Worm (Caenorhabditis elegans) whole organism, L1 larva: ENCODE measurements around the gene kvs-2.

Source experiments
- C04F5.9 ChIP-seq: sonication (generic microtip); optimal IDR thresholded peaks from 2 replicates; lab custom pipeline; 2016; ENCODE audit warnings: missing genetic modification characterization, missing compliant biosample characterization
- C16A3.4 ChIP-seq: fragments of 150-350 bp; optimal IDR thresholded peaks from 2 replicates; lab custom pipeline; 2014; ENCODE audit warnings: missing biosample characterization, missing genetic modification characterization
- F16B12.6 ChIP-seq: fragments of 150-350 bp; optimal IDR thresholded peaks from 2 replicates; lab custom pipeline; 2014; ENCODE audit warnings: missing biosample characterization, missing genetic modification characterization
- ama-1 ChIP-seq: fragments of 150-350 bp; optimal IDR thresholded peaks from 2 replicates; lab custom pipeline; 2014
- blmp-1 ChIP-seq: fragments of 150-350 bp; optimal IDR thresholded peaks from 2 replicates; lab custom pipeline; 2014; ENCODE audit warnings: missing biosample characterization, missing genetic modification characterization
- ceh-8 ChIP-seq: fragments of 200-800 bp; sonication (Bioruptor generic); optimal IDR thresholded peaks from 2 replicates; lab custom pipeline; 2018; ENCODE audit warnings: mild to moderate bottlenecking, missing genetic modification characterization, moderate library complexity, missing compliant biosample characterization
- ces-1 ChIP-seq: fragments of 150-350 bp; optimal IDR thresholded peaks from 2 replicates; lab custom pipeline; 2014; ENCODE audit warnings: missing biosample characterization, missing genetic modification reagents, missing genetic modification characterization
- dpl-1 ChIP-seq, 3 experiments: fragments of 150-350 bp in 2 of 3; sonication (generic microtip) in 1 of 3; optimal IDR thresholded peaks; 2 replicates each; lab custom pipeline; 2014 to 2017; ENCODE audit warnings: missing biosample characterization in 3 of 3, missing genetic modification characterization in 3 of 3, missing genetic modification reagents in 3 of 3
- efl-1 ChIP-seq, 4 experiments: fragments of 150-350 bp; optimal IDR thresholded peaks in 3 of 4; peaks in 1 of 4; 1 replicate in 1 of 4; 2 replicates in 3 of 4; lab custom pipeline; 2014; ENCODE audit warnings: missing biosample characterization in 2 of 4, missing genetic modification characterization in 2 of 4, missing genetic modification reagents in 2 of 4
- elt-3 ChIP-seq, 6 experiments: fragments of 150-350 bp in 1 of 6; sonication (generic microtip); optimal IDR thresholded peaks; 2 replicates each; lab custom pipeline; 2017 to 2018; ENCODE audit warnings: missing biosample characterization in 6 of 6, missing genetic modification characterization in 6 of 6, inconsistent platforms in 1 of 6
- fos-1 ChIP-seq: fragments of 150-350 bp; optimal IDR thresholded peaks from 2 replicates; lab custom pipeline; 2014; ENCODE audit warnings: missing biosample characterization, missing genetic modification characterization
- hlh-4 ChIP-seq: sonication (generic microtip); optimal IDR thresholded peaks from 2 replicates; lab custom pipeline; 2016; ENCODE audit warnings: mild to moderate bottlenecking, missing genetic modification characterization, missing compliant biosample characterization
- irx-1 ChIP-seq: sonication (generic microtip); optimal IDR thresholded peaks from 2 replicates; lab custom pipeline; 2016; ENCODE audit warnings: missing genetic modification characterization, missing compliant biosample characterization
- isw-1 ChIP-seq: fragments of 200-800 bp; sonication (Bioruptor generic); IDR thresholded peaks from 2 replicates; pipeline ENCODE4 v1.3.6; 2022; ENCODE audit warnings: missing genetic modification characterization, missing compliant biosample characterization
- lin-35 ChIP-seq, 2 experiments: fragments of 150-350 bp; optimal IDR thresholded peaks; 2 replicates each; lab custom pipeline; 2014; ENCODE audit warnings: missing biosample characterization in 2 of 2, missing genetic modification characterization in 2 of 2, missing genetic modification reagents in 2 of 2
- lsy-2 ChIP-seq, 2 experiments: fragments of 150-350 bp; optimal IDR thresholded peaks; 2 replicates each; lab custom pipeline; 2014; ENCODE audit warnings: missing biosample characterization in 2 of 2, missing genetic modification characterization in 2 of 2
- mef-2 ChIP-seq: fragments of 150-350 bp; optimal IDR thresholded peaks from 2 replicates; lab custom pipeline; 2014; ENCODE audit warnings: missing biosample characterization, missing genetic modification characterization
- mep-1 ChIP-seq: fragments of 150-350 bp; optimal IDR thresholded peaks from 2 replicates; lab custom pipeline; 2014; ENCODE audit warnings: missing biosample characterization, missing genetic modification characterization
- nhr-11 ChIP-seq: fragments of 150-350 bp; optimal IDR thresholded peaks from 2 replicates; lab custom pipeline; 2014; ENCODE audit warnings: missing biosample characterization, missing genetic modification characterization
- nhr-19 ChIP-seq: fragments of 200-800 bp; sonication (Bioruptor generic); conservative IDR thresholded peaks from 2 replicates; pipeline ENCODE4 v1.3.6; 2022; ENCODE audit warnings: missing genetic modification characterization, missing compliant biosample characterization
- nhr-20 ChIP-seq: sonication (generic microtip); optimal IDR thresholded peaks from 2 replicates; lab custom pipeline; 2016; ENCODE audit warnings: mild to moderate bottlenecking, missing genetic modification characterization, missing compliant biosample characterization
- nhr-47 ChIP-seq: sonication (generic microtip); optimal IDR thresholded peaks from 2 replicates; lab custom pipeline; 2016; ENCODE audit warnings: mild to moderate bottlenecking, missing genetic modification characterization, moderate library complexity, missing compliant biosample characterization
- nhr-71 ChIP-seq: sonication (generic microtip); optimal IDR thresholded peaks from 2 replicates; lab custom pipeline; 2016; ENCODE audit warnings: mild to moderate bottlenecking, missing genetic modification characterization, moderate library complexity, missing compliant biosample characterization
- nhr-76 ChIP-seq: sonication (generic microtip); optimal IDR thresholded peaks from 2 replicates; lab custom pipeline; 2017; ENCODE audit warnings: missing biosample characterization, missing genetic modification characterization
- nhr-77 ChIP-seq: fragments of 150-350 bp; optimal IDR thresholded peaks from 2 replicates; lab custom pipeline; 2014; ENCODE audit warnings: missing biosample characterization, missing genetic modification characterization
- nhr-90 ChIP-seq: sonication (generic microtip); optimal IDR thresholded peaks from 2 replicates; lab custom pipeline; 2016; ENCODE audit warnings: mild to moderate bottlenecking, missing genetic modification characterization, missing compliant biosample characterization; ENCODE audit not compliant: poor library complexity
- pax-3 ChIP-seq: fragments of 200-800 bp; sonication (Bioruptor generic); optimal IDR thresholded peaks from 2 replicates; lab custom pipeline; 2018; ENCODE audit warnings: mild to moderate bottlenecking, missing genetic modification characterization, moderate library complexity, missing compliant biosample characterization
- skn-1 ChIP-seq: fragments of 150-350 bp; optimal IDR thresholded peaks from 2 replicates; lab custom pipeline; 2014; ENCODE audit warnings: missing biosample characterization, missing genetic modification characterization
- snpc-4 ChIP-seq: fragments of 150-350 bp; optimal IDR thresholded peaks from 2 replicates; lab custom pipeline; 2014; ENCODE audit warnings: missing biosample characterization, missing genetic modification characterization
- snu-23 ChIP-seq: sonication (generic microtip); optimal IDR thresholded peaks from 2 replicates; lab custom pipeline; 2016; ENCODE audit warnings: missing genetic modification characterization, missing compliant biosample characterization
- sup-37 ChIP-seq: fragments of 200-800 bp; sonication (Bioruptor generic); optimal IDR thresholded peaks from 2 replicates; lab custom pipeline; 2018; ENCODE audit warnings: mild to moderate bottlenecking, missing genetic modification characterization, missing compliant biosample characterization
- swsn-7 ChIP-seq: sonication (generic microtip); optimal IDR thresholded peaks from 2 replicates; lab custom pipeline; 2016; ENCODE audit warnings: missing genetic modification characterization, missing compliant biosample characterization
- tbx-2 ChIP-seq: sonication (generic microtip); optimal IDR thresholded peaks from 2 replicates; lab custom pipeline; 2016; ENCODE audit warnings: missing genetic modification characterization, missing compliant biosample characterization
- unc-130 ChIP-seq: fragments of 150-350 bp; optimal IDR thresholded peaks from 2 replicates; lab custom pipeline; 2017; ENCODE audit warnings: missing biosample characterization, missing genetic modification characterization, inconsistent platforms
- unc-30 ChIP-seq: sonication (generic microtip); optimal IDR thresholded peaks from 2 replicates; lab custom pipeline; 2017; ENCODE audit warnings: missing biosample characterization, missing genetic modification characterization
- unc-98 ChIP-seq: fragments of 200-800 bp; sonication (Bioruptor generic); IDR thresholded peaks from 2 replicates; pipeline ENCODE4 v1.3.6; 2022; ENCODE audit warnings: missing genetic modification characterization, missing compliant biosample characterization
- zag-1 ChIP-seq: fragments of 150-350 bp; optimal IDR thresholded peaks from 2 replicates; lab custom pipeline; 2014; ENCODE audit warnings: missing biosample characterization, missing genetic modification characterization
- ztf-11 ChIP-seq, 2 experiments: sonication (generic microtip); optimal IDR thresholded peaks; 2 replicates each; lab custom pipeline; 2016 to 2017; ENCODE audit warnings: missing genetic modification characterization in 2 of 2, missing biosample characterization in 1 of 2, missing compliant biosample characterization in 1 of 2
- ztf-4 ChIP-seq: fragments of 150-350 bp; optimal IDR thresholded peaks from 2 replicates; lab custom pipeline; 2014; ENCODE audit warnings: missing biosample characterization, missing genetic modification characterization

The kvs-2 gene

DNA sequence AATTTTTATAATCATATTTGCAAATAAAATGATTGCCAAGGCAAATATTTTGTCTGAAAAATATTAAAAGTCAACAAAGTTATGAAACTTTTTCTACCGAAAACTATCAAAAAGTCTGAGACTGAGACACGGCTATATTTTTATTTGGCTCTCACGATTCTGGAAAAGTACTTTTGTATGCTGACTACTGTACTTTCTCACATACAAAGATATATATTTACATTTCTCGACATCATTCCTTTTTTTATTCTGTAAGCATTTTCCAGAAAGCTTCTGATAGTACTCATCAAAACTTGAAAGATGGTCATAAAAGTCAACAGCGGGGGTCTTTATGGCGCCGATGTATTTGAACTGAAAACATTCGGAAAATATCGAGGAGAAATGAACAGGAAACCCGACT, 12.3 kb downstream of the kvs-2 start, which contains the start of gene aqp-6:
Gene aqp-6, plus strand, starts transcription at position 301 of the 400 bp plus-strand sequence.
- TF ChIP-seq skn-1 (tag; lab: Kevin White, UChicago), result no peak
- TF ChIP-seq sup-37 (GFP tag; lab: Kevin White, UChicago), result no peak
- TF ChIP-seq lsy-2 (tag; optimal IDR thresholded peaks at IDR 0.05; lab: Kevin White, UChicago), result no peak
- TF ChIP-seq nhr-77, result no peak
- TF ChIP-seq swsn-7 (tag; lab: Kevin White, UChicago), result no peak
- TF ChIP-seq, all 84 proteins: peak for 0

DNA sequence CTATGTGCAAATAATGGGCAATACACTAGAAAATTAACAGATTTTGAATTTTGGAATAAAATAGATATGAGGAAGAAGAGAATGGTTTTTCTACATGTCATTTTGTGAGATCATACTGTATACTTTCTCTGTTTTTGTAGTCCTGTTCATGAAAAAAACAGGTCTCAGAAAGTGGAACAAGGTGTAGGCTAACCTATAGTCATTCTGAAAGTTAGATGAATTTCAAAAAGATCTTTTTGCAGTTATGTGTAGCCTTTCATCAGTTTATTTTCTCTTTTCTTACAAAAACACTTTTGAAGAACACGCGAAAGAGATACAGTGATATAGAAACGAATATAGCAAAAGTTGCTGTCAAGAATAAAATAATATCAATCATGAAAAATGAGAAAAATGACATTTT, 18.3 kb downstream of the kvs-2 start, which contains the start of gene ugt-35:
Gene ugt-35, minus strand, starts transcription at position 101 of the 400 bp plus-strand sequence.
- TF ChIP-seq hlh-4, result no peak
- TF ChIP-seq unc-30 (tag; lab: Kevin White, UChicago), result no peak
- TF ChIP-seq lin-35 (GFP tag; optimal IDR thresholded peaks at IDR 0.05; lab: Kevin White, UChicago), result no peak
- no peak for TF ChIP-seq unc-98 (GFP tag; lab: Robert Waterston, UW)
- TF ChIP-seq, all 84 proteins: peak for 0

DNA sequence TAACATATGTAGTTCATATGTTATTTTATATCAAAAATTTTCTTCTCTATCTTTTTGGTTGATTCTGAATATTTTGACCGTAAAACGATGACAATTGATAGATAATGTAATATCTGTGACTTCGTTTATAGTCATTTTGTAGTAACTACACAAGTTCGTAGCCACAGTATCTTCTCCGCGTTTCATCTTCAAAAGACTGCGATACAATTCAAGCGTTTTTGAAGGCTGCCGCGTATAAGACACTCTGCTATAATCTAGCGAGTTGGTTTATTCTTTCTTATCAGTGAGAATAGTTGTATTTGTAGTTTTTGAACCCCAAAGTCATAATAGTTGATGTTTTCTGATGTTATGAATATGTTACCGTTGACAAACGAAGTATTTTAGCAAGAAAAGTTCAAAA, 21.1 kb downstream of the kvs-2 start, which contains the start of gene ugt-34:
Gene ugt-34, minus strand, starts transcription at position 21 of the 400 bp plus-strand sequence.
- TF ChIP-seq nhr-20 (peak; percentile 43), nhr-47 (tag; lab: Kevin White, UChicago) (no peak)

DNA sequence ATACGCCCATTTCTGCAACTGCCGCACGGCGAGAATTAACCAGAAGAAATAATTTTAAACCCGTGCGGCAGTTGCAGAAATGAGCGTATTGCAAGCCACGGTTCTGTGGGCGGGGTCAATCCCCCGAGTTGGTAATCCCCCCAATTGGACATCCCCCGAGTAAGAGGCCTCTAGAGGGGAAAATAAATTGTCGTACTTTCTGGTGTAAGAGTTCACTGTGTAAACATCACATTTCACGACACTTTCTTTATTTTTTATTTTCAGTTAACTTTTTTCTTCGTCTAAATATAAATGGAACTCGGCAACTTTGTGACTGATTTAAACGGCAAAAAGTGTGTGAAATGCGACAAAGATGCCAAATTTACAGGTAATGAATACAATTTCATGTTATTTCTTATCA, 22.1 kb downstream of the kvs-2 start, which contains the start of gene tut-2:
Gene tut-2, plus strand, starts transcription at position 277 of the 400 bp plus-strand sequence.
- TF ChIP-seq sup-37 (GFP tag; lab: Kevin White, UChicago), result no peak
- TF ChIP-seq nhr-19 (GFP tag; lab: Robert Waterston, UW), result 0 out of 2 replicates have a peak, but pooled peaks have one; percentile 4
- TF ChIP-seq unc-130, result no peak
- TF ChIP-seq unc-30 (tag; lab: Kevin White, UChicago), result no peak
- no peak for TF ChIP-seq ces-1 (GFP tag; lab: Kevin White, UChicago)
- peak; percentile 76 for TF ChIP-seq F16B12.6
- no peak for TF ChIP-seq mep-1 (tag; lab: Kevin White, UChicago)
- peak in 1 of 2 experiments; percentile 35 for TF ChIP-seq efl-1 (optimal IDR thresholded peaks at IDR 0.05; lab: Kevin White, UChicago)
- peak; percentile 26 to 94 for TF ChIP-seq efl-1 (GFP tag; optimal IDR thresholded peaks at IDR 0.05 in 1 of 2; lab: Kevin White, UChicago)
- TF ChIP-seq nhr-71 (tag; lab: Kevin White, UChicago), result no peak
- no peak for TF ChIP-seq snpc-4
- no peak for TF ChIP-seq ama-1 (lab: Kevin White, UChicago)
- no peak for TF ChIP-seq irx-1 (tag; lab: Kevin White, UChicago)
- TF ChIP-seq dpl-1 (GFP tag; optimal IDR thresholded peaks at IDR 0.05; lab: Kevin White, UChicago), result peak in 1 of 3 experiments; percentile 19
- no peak for TF ChIP-seq tbx-2
- TF ChIP-seq snu-23, result peak; percentile 7
- no peak for TF ChIP-seq ceh-8 (GFP tag; lab: Kevin White, UChicago)
- peak in 1 of 2 experiments; percentile 32 for TF ChIP-seq lin-35 (GFP tag; optimal IDR thresholded peaks at IDR 0.05; lab: Kevin White, UChicago)
- TF ChIP-seq blmp-1 (tag; lab: Kevin White, UChicago), result peak; percentile 32
- TF ChIP-seq nhr-11 (tag; lab: Kevin White, UChicago), result no peak
- no peak for TF ChIP-seq ztf-11 (tag; optimal IDR thresholded peaks at IDR 0.05; lab: Kevin White, UChicago)
- TF ChIP-seq C04F5.9, result no peak
- no peak for TF ChIP-seq mef-2
- no peak for TF ChIP-seq zag-1 (tag; lab: Kevin White, UChicago)
- no peak for TF ChIP-seq elt-3 (tag; optimal IDR thresholded peaks at IDR 0.05; lab: Kevin White, UChicago)

DNA sequence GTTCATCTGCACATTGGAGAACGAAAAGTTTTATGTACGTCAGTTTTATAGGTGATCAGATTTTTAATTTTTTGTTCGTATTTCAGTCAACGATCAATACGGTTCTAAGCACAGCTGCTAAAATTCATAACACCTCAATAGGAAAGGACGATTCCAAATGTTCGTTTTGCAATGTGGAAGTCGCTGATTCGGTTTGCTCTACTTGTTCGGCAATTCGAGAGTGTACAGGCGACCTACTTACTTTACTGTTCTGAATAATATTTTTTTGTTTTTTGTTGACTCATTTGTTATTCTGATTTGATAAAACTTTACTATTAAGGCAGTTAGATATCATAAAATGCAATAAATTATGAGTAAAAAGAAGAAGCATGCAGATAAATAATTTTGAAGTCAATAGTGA, 23.5 kb downstream of the kvs-2 start:
- TF ChIP-seq pax-3 (tag; lab: Kevin White, UChicago) (no peak), lin-35 (GFP tag; optimal IDR thresholded peaks at IDR 0.05; lab: Kevin White, UChicago) (no peak), mep-1 (tag; lab: Kevin White, UChicago) (no peak), nhr-76 (no peak), ztf-4 (tag; lab: Kevin White, UChicago) (no peak), nhr-19 (GFP tag; lab: Robert Waterston, UW) (no peak), isw-1 (GFP tag; lab: Robert Waterston, UW) (no peak), C16A3.4 (tag; lab: Kevin White, UChicago) (no peak), fos-1 (tag; lab: Kevin White, UChicago) (no peak), nhr-90 (no peak)
